Fruit fly (Drosophila melanogaster): ENCODE measurements around the gene Ipk2.

The Ipk2 gene

DNA sequence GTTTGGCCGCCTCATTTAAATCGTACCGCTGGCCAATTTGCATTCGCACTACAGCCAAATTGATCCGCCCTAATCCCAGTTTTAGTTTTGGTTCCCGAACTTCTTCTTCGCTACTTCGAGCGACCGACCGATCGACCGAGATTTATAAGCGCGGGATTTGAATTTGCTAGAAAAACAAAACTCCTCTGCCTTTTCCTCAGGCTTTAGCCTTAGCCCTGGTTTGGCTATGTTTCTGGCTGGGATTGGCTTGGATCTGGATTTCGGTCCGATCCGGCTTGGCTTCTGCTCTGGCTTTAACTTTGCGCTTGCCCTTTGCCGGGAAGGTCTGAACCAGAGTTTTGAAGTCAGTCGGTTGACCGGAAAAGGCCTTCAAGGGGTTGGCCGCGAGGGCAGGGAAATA lies 27.8 kb upstream of the Ipk2 start:
- TF ChIP-seq CG8478 (optimal IDR thresholded peaks at IDR 0.05) (no peak), Dll (optimal IDR thresholded peaks at IDR 0.05) (no peak), EcR (GFP tag; optimal IDR thresholded peaks at IDR 0.05) (no peak), psq (optimal IDR thresholded peaks at IDR 0.05) (no peak), pan (optimal IDR thresholded peaks at IDR 0.05) (no peak), usp (GFP tag; optimal IDR thresholded peaks at IDR 0.05) (no peak)

DNA sequence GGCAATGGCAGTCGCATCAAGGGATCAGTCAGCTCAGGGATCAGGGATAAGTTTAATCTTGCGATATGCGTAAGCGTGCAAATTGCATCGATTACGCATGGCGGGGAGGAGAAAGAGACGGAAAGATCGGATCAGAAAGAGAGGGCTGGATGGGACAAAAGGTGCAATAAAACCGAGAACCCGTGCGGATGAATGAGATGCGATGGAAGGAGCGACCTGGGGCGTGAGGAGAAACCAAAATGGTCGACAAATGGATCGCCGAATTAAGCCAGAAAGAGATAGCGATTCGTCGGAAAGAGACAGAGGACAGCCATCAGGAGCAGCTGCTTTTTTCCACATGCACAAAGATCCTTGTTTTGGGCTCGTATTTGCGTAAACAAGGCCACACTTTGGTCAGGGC lies 23.7 kb upstream of the Ipk2 start:
- TF ChIP-seq psq (optimal IDR thresholded peaks at IDR 0.05) (no peak), Dll (optimal IDR thresholded peaks at IDR 0.05) (no peak), pan (optimal IDR thresholded peaks at IDR 0.05) (no peak), CG8478 (optimal IDR thresholded peaks at IDR 0.05) (no peak), usp (GFP tag; optimal IDR thresholded peaks at IDR 0.05) (no peak), EcR (GFP tag; optimal IDR thresholded peaks at IDR 0.05) (no peak)

DNA sequence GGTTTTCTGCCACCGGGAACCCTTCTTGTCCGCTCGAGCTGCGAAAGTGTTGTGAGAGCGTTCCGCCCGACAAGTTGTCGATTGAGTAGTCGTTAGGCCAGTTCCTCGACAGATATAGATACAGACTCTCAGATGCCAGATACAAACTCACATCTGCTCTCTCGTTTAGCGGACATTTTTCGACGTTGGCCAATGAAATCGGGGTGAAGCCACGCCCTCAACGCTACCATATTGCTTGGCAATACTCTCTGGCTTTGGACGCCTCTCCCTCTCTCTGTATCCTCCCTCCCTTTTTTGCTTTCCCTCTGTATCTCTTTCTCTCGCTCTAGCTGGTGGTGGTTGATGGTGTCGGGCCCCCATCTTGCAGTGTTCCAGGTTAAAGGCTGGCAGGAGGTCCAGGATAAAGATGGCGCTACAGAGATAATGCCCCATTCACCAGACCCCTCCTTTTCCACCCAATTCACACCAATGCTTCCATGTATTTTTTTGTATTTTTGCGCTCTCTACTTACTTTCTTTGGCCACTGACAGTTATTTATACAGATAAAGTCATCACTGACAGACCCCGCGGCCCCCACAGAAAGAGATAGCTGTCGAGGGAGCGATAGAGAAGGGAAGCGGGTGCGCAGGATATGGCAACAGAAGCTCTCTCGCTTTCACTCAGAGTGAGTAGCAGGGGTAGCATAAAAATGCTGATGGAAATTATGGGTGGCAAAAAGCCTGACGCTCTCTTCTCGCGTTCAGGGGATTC lies 20.7 kb upstream of the Ipk2 start, which contains the start of gene Gsc:
Gsc (minus strand) TSS at position 51 of the 750 bp plus-strand sequence.
- TF ChIP-seq usp (GFP tag; optimal IDR thresholded peaks at IDR 0.05) (no peak), CG8478 (optimal IDR thresholded peaks at IDR 0.05) (no peak), Dll (optimal IDR thresholded peaks at IDR 0.05) (no peak), psq (optimal IDR thresholded peaks at IDR 0.05) (no peak), pan (optimal IDR thresholded peaks at IDR 0.05) (no peak), EcR (GFP tag; optimal IDR thresholded peaks at IDR 0.05) (no peak)

DNA sequence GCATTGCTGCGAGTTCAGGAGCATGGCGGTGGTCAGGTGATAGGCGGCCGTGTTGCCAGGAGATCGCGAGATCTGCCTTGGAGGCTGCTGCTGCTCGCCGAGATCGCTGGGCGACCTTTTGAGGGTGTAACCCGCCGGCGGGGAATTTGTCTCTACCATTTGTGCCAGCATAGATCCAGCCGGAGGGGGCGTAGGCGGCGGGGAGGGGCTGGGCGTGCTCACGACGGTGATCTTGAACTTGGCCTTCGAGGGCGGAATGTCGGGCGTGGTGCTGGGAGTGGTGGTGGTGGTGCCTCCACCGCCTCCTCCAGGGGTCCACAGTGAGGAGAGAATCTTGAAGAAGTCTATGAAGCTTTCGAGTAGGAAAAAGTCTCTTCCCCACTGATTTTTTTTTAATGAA lies 20.0 kb upstream of the Ipk2 start:
- TF ChIP-seq psq (optimal IDR thresholded peaks at IDR 0.05) = no peak
- TF ChIP-seq CG8478 (optimal IDR thresholded peaks at IDR 0.05) = no peak

DNA sequence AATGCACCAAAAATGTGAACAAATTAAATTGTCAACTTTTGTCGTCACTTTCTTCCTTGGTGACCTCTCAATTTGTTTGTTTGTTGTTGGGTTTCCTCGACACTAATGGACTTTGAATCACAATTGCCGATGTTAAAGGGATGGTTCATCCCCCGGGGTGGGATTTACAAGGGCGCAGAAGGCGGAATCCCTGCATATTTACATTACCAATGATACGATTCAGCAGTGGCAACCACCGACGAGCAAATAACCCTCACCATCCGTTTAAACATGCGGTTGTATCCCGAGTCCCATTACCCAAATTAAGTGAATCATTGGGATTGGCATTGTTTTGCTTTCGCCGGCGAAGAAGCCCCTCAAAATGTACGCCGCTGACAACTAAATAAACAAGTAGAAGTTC lies 17.4 kb upstream of the Ipk2 start:
- TF ChIP-seq psq (optimal IDR thresholded peaks at IDR 0.05) (no peak), CG8478 (optimal IDR thresholded peaks at IDR 0.05) (no peak), EcR (GFP tag; optimal IDR thresholded peaks at IDR 0.05) (no peak), pan (optimal IDR thresholded peaks at IDR 0.05) (no peak), Dll (optimal IDR thresholded peaks at IDR 0.05) (no peak), usp (GFP tag; optimal IDR thresholded peaks at IDR 0.05) (no peak)

DNA sequence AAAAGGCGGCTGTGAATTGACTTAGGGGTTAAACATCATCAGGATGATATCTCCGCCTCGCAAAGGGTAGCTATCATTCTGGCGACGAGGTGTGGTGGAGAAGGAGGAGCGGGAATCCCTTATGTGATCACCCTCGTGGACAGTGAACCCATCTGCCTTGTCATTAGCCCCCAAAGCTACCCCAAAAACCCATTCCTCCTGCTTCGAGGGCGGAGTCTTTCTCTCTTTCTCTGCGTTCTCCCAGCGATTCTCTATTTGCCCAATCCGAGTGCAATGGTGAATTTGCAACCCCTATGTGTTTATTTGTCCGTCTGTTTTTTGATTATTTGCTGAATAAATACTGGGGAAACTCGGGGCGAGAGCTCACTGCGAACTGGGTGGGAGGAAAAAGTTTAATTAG lies 11.2 kb upstream of the Ipk2 start:
- TF ChIP-seq pan (optimal IDR thresholded peaks at IDR 0.05) = no peak
- TF ChIP-seq psq (optimal IDR thresholded peaks at IDR 0.05) = no peak
- TF ChIP-seq usp (GFP tag; optimal IDR thresholded peaks at IDR 0.05) = no peak
- TF ChIP-seq CG8478 (optimal IDR thresholded peaks at IDR 0.05) = no peak
- no peak for TF ChIP-seq EcR (GFP tag; optimal IDR thresholded peaks at IDR 0.05)
- TF ChIP-seq Dll (optimal IDR thresholded peaks at IDR 0.05) = no peak

DNA sequence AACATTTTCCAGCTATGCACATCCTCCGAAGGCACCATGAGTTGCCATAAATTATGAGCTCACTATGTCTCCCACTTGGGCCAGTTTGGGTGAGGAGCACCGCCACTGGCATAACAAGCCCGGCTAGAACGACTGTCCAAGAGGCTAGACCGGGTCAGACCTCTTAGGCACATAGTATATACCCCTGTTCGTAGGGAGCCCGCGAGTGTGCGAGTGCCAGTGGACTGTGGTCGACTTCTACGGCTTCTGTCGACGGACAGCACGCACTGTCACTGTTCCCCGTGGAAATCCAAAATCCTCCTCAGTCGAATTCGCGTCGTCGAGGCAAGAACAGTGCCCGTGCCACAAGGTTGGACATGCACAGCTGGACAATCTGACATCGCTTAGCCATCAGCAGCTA lies 3.1 kb upstream of the Ipk2 start, which contains the start of gene Pph13:
Pph13 (plus strand) TSS at position 301 of the 400 bp plus-strand sequence.
- no peak for TF ChIP-seq pan (optimal IDR thresholded peaks at IDR 0.05)
- TF ChIP-seq CG8478 (optimal IDR thresholded peaks at IDR 0.05) = no peak
- no peak for TF ChIP-seq usp (GFP tag; optimal IDR thresholded peaks at IDR 0.05)
- no peak for TF ChIP-seq psq (optimal IDR thresholded peaks at IDR 0.05)
- no peak for TF ChIP-seq Dll (optimal IDR thresholded peaks at IDR 0.05)
- TF ChIP-seq EcR (GFP tag; optimal IDR thresholded peaks at IDR 0.05) = no peak

DNA sequence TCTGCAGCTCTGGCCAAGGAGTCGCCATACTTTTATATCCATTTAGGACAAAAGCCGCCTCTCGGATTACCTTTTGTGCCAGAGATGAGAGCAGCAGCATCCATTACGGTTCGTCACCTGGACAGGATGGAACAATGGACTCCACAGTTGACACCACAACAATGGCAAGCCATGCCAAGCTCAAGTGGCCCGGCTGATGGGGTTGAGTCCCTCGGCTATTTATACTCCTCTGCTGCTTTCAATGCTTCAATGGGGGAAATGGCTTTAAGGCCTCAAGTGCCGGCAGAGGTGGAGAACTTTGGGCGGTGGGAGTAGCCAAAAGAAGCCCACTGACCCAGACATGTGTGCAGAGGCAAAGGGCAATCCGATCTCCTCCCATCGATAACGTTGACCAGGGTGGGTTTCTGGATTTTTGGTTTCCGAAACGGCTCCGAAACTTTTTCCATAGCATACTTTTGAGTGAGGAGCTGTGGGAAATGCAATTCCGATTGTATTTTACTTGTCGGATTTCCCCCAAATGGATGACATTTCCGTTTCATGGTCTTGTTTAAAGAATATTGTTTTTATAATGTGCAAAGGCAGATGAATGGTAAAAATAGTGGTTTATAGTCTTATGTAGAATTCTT lies 2.6 kb upstream of the Ipk2 start, which contains the start of gene Ptth:
Ptth (minus strand) TSS at position 338 of the 626 bp plus-strand sequence.
- no peak for TF ChIP-seq Dll (optimal IDR thresholded peaks at IDR 0.05)
- no peak for TF ChIP-seq EcR (GFP tag; optimal IDR thresholded peaks at IDR 0.05)
- no peak for TF ChIP-seq psq (optimal IDR thresholded peaks at IDR 0.05)
- no peak for TF ChIP-seq CG8478 (optimal IDR thresholded peaks at IDR 0.05)
- TF ChIP-seq pan (optimal IDR thresholded peaks at IDR 0.05) = no peak
- no peak for TF ChIP-seq usp (GFP tag; optimal IDR thresholded peaks at IDR 0.05)

DNA sequence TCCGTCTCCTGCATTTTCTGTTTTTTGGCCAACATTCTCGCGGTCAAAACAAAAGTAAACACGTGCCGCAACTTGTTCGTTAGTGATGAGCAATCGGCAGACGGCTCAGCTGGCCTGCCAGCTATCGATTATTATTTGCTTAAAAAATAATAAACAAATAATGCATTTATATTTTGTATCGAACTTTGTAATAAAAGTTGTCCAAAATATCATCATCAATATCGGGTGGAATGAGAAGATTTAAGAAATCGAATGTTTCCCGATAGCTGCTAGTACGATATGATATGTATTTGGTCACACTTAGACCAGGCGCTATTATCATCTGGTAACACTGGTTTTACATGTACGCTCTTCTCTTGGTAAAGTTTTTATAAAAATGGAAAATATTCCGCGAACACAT lies 6.0 kb downstream of the Ipk2 start, which contains the start of the genes Nle and Sf3b1:
Nle (minus strand) TSS at position 92 of the 400 bp plus-strand sequence.
Sf3b1 (plus strand) TSS at position 311 of the 400 bp plus-strand sequence.
- no peak for TF ChIP-seq psq (optimal IDR thresholded peaks at IDR 0.05)
- TF ChIP-seq EcR (GFP tag; optimal IDR thresholded peaks at IDR 0.05) = no peak
- TF ChIP-seq Dll (optimal IDR thresholded peaks at IDR 0.05) = no peak
- TF ChIP-seq CG8478 (optimal IDR thresholded peaks at IDR 0.05) = no peak
- TF ChIP-seq pan (optimal IDR thresholded peaks at IDR 0.05) = no peak

DNA sequence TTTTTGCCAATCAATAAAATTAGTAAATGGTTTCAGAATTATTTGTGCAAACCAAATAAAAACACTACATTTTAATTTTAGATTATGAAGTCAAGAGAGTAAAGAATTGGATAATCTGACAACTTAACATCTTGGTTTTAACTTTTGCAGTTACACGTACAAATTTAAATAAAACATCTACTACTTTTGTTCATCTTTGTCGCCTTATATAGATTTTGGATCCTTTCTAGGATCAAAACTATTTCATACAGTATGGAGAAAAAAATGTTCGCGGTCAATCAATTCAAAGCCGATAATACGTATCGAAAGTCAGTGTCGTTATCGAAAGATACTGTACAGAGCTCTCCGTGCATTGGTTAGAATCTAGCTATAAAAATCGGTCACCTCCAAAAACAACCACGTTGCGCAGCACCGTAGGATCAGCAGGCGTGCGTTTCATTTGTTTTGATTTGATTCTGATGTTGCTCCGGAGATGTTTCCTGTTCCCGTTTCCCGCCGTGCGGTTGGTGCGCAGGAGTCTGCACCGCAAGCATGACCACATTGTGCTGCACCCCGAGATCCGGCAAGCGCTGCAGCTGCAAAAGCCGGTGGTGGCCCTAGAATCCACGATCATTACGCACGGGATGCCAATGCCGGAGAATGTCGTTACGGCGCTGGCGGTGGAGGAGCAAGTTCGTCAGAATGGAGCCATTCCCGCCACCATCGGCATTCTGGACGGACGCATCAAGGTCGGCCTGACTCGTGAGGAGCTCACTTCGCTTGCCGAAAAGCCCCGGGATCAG lies 10.1 kb downstream of the Ipk2 start, which contains the start of the genes uncNacbeta and CG2794:
uncNacbeta (minus strand) TSS at position 51 of the 782 bp plus-strand sequence.
CG2794 (plus strand) TSS at position 395 of the 782 bp plus-strand sequence.
- TF ChIP-seq EcR (GFP tag; optimal IDR thresholded peaks at IDR 0.05) (no peak), Dll (optimal IDR thresholded peaks at IDR 0.05) (no peak), usp (GFP tag; optimal IDR thresholded peaks at IDR 0.05) (no peak), psq (optimal IDR thresholded peaks at IDR 0.05) (no peak), CG8478 (optimal IDR thresholded peaks at IDR 0.05) (no peak), pan (optimal IDR thresholded peaks at IDR 0.05) (no peak)

DNA sequence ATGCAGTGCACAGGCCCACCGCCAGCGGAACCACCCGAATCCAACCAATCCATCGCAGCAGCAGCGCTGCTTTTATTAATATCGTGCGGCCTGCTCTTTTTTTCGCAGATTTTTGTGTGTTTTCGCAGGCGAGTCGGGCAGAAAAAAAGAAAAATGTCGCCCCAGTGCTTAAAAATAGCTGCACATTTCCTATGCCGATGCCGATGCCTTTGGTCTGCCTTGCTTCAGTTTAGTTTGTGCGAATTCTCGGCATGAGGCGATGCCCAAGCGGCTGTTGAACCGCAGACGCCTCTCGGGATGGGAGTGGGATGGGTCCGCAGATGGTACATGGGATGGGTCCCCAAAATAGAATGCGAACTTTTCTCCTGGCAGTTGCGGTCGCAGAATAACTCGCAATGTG lies 10.8 kb downstream of the Ipk2 start:
- no peak for TF ChIP-seq pan (optimal IDR thresholded peaks at IDR 0.05)
- TF ChIP-seq CG8478 (optimal IDR thresholded peaks at IDR 0.05) = no peak
- TF ChIP-seq Dll (optimal IDR thresholded peaks at IDR 0.05) = no peak
- no peak for TF ChIP-seq psq (optimal IDR thresholded peaks at IDR 0.05)
- TF ChIP-seq usp (GFP tag; optimal IDR thresholded peaks at IDR 0.05) = no peak
- no peak for TF ChIP-seq EcR (GFP tag; optimal IDR thresholded peaks at IDR 0.05)
